Fruit fly (Drosophila melanogaster) whole organism, embryonic: Measurements from ENCODE around the gene barc.
A peak's percentile ranks its signal among the peaks of the same experiment; 100 is the strongest.

Experiments used
- Abd-B ChIP-seq: fragments of 200-800 bp; sonication (Bioruptor generic); optimal IDR thresholded peaks from 2 replicates; lab custom pipeline; 2018; ENCODE audit warnings: missing biosample characterization, mild to moderate bottlenecking, missing genetic modification characterization, moderate library complexity
- CG10267 ChIP-seq: fragments of 200-800 bp; sonication (Bioruptor generic); optimal IDR thresholded peaks from 2 replicates; lab custom pipeline; 2018; ENCODE audit warnings: missing biosample characterization, mild to moderate bottlenecking, missing genetic modification characterization, moderate library complexity
- CG11504 ChIP-seq: fragments of 200-800 bp; sonication (Bioruptor generic); optimal IDR thresholded peaks from 3 replicates; lab custom pipeline; 2019; ENCODE audit warnings: missing biosample characterization, mild to moderate bottlenecking, missing genetic modification characterization, moderate library complexity
- CG12659 ChIP-seq: fragments of 200-800 bp; sonication (Bioruptor generic); optimal IDR thresholded peaks from 3 replicates; lab custom pipeline; 2017; ENCODE audit warnings: mild to moderate bottlenecking, missing biosample characterization, missing genetic modification reagents, missing genetic modification characterization
- CG13775 ChIP-seq: fragments of 200-800 bp; sonication (Bioruptor generic); optimal IDR thresholded peaks from 3 replicates; lab custom pipeline; 2017; ENCODE audit warnings: missing biosample characterization, mild to moderate bottlenecking, missing genetic modification characterization
- CG14860 ChIP-seq: fragments of 200-800 bp; sonication (Bioruptor generic); IDR thresholded peaks from 3 replicates; pipeline ENCODE4 v1.3.6; 2022; ENCODE audit warnings: missing biosample characterization, missing genetic modification characterization; ENCODE audit not compliant: partially characterized antibody
- CG15696 ChIP-seq: fragments of 200-800 bp; sonication (Bioruptor generic); optimal IDR thresholded peaks from 2 replicates; lab custom pipeline; 2019; ENCODE audit warnings: missing biosample characterization, mild to moderate bottlenecking, missing genetic modification characterization, moderate library complexity
- CG16863 ChIP-seq: fragments of 200-800 bp; sonication (Bioruptor generic); optimal IDR thresholded peaks from 3 replicates; lab custom pipeline; 2016; ENCODE audit warnings: missing biosample characterization, missing genetic modification characterization
- CG17612 ChIP-seq: fragments of 200-800 bp; sonication (Bioruptor generic); IDR thresholded peaks from 2 replicates; pipeline ENCODE4 v1.3.6; 2022; ENCODE audit warnings: missing biosample characterization, missing genetic modification characterization
- CG2712 ChIP-seq: fragments of 200-800 bp; optimal IDR thresholded peaks from 3 replicates; lab custom pipeline; 2019; ENCODE audit warnings: missing biosample characterization, mild to moderate bottlenecking, missing genetic modification characterization, moderate library complexity
- CG32532 ChIP-seq: fragments of 200-800 bp; sonication (Bioruptor generic); IDR thresholded peaks from 2 replicates; pipeline ENCODE4 v1.3.6; 2022; ENCODE audit warnings: missing biosample characterization, missing genetic modification characterization
- CG34224 ChIP-seq: fragments of 200-800 bp; sonication (Bioruptor generic); IDR thresholded peaks from 3 replicates; pipeline ENCODE4 v1.3.6; 2022; ENCODE audit warnings: missing biosample characterization, missing genetic modification characterization; ENCODE audit not compliant: partially characterized antibody
- CG3838 ChIP-seq: fragments of 200-800 bp; sonication (Bioruptor generic); optimal IDR thresholded peaks from 3 replicates; lab custom pipeline; 2016; ENCODE audit warnings: missing biosample characterization, missing genetic modification characterization
- CG4424 ChIP-seq: fragments of 200-800 bp; sonication (Bioruptor generic); optimal IDR thresholded peaks from 3 replicates; lab custom pipeline; 2016; ENCODE audit warnings: missing biosample characterization, missing genetic modification characterization
- CG4854 ChIP-seq: fragments of 200-800 bp; sonication (Bioruptor generic); optimal IDR thresholded peaks from 2 replicates; lab custom pipeline; 2016; ENCODE audit warnings: missing biosample characterization, missing genetic modification characterization, inconsistent platforms
- CG6254 ChIP-seq: fragments of 200-800 bp; sonication (Bioruptor generic); optimal IDR thresholded peaks from 3 replicates; lab custom pipeline; 2017; ENCODE audit warnings: mild to moderate bottlenecking, missing biosample characterization, missing genetic modification reagents, missing genetic modification characterization
- CG6654 ChIP-seq: fragments of 200-800 bp; sonication (Bioruptor generic); optimal IDR thresholded peaks from 2 replicates; lab custom pipeline; 2017; ENCODE audit warnings: missing biosample characterization, mild to moderate bottlenecking, missing genetic modification characterization
- CG7786 ChIP-seq: fragments of 200-800 bp; sonication (Bioruptor generic); optimal IDR thresholded peaks from 2 replicates; lab custom pipeline; 2016; ENCODE audit warnings: missing biosample characterization, missing genetic modification characterization
- CG8281 ChIP-seq: fragments of 200-800 bp; sonication (Bioruptor generic); optimal IDR thresholded peaks from 2 replicates; lab custom pipeline; 2018; ENCODE audit warnings: missing biosample characterization, mild to moderate bottlenecking, missing genetic modification characterization, moderate library complexity
- CG8944 ChIP-seq: fragments of 200-800 bp; sonication (Bioruptor generic); optimal IDR thresholded peaks from 3 replicates; lab custom pipeline; 2016; ENCODE audit warnings: missing biosample characterization, missing genetic modification characterization
- CG9876 ChIP-seq: fragments of 200-800 bp; sonication (Bioruptor generic); optimal IDR thresholded peaks from 2 replicates; lab custom pipeline; 2016; ENCODE audit warnings: missing biosample characterization, missing genetic modification characterization
- Camta ChIP-seq: fragments of 200-800 bp; sonication (Bioruptor generic); optimal IDR thresholded peaks from 2 replicates; lab custom pipeline; 2016; ENCODE audit warnings: missing biosample characterization, missing genetic modification characterization
- Deaf1 ChIP-seq: fragments of 200-800 bp; optimal IDR thresholded peaks from 3 replicates; lab custom pipeline; 2019; ENCODE audit warnings: missing biosample characterization, mild to moderate bottlenecking, missing genetic modification characterization, moderate library complexity
- Dek ChIP-seq: fragments of 200-800 bp; sonication (Bioruptor generic); optimal IDR thresholded peaks from 3 replicates; lab custom pipeline; 2019; ENCODE audit warnings: missing biosample characterization, mild to moderate bottlenecking, missing genetic modification characterization, moderate library complexity
- E2f2 ChIP-seq: fragments of 200-800 bp; sonication (Bioruptor generic); IDR thresholded peaks from 2 replicates; pipeline ENCODE4 v1.3.6; 2022; ENCODE audit warnings: missing biosample characterization, missing genetic modification characterization
- Gsc ChIP-seq: fragments of 200-800 bp; sonication (Bioruptor generic); IDR thresholded peaks from 2 replicates; pipeline ENCODE4 v1.3.6; 2022; ENCODE audit warnings: missing biosample characterization, missing genetic modification characterization
- H2.0 ChIP-seq: fragments of 200-800 bp; sonication (Bioruptor generic); IDR thresholded peaks from 2 replicates; pipeline ENCODE4 v1.3.6; 2022; ENCODE audit warnings: missing biosample characterization, missing genetic modification characterization
- Hmr ChIP-seq: fragments of 200-800 bp; sonication (Bioruptor generic); optimal IDR thresholded peaks from 3 replicates; lab custom pipeline; 2017; ENCODE audit warnings: mild to moderate bottlenecking, missing biosample characterization, missing genetic modification reagents, missing genetic modification characterization
- Hr78 ChIP-seq, 2 experiments: fragments of 200-800 bp in 1 of 2; fragments of >200 bp in 1 of 2; sonication (Bioruptor generic) in 1 of 2; optimal IDR thresholded peaks; 2 replicates each; lab custom pipeline; 2017 to 2019; ENCODE audit warnings: missing biosample characterization in 2 of 2, missing genetic modification characterization in 2 of 2, mild to moderate bottlenecking in 1 of 2, moderate library complexity in 1 of 2
- Max ChIP-seq: fragments of 200-800 bp; sonication (Bioruptor generic); optimal IDR thresholded peaks from 2 replicates; lab custom pipeline; 2016; ENCODE audit warnings: missing biosample characterization, mild to moderate bottlenecking, missing genetic modification characterization
- Ptx1 ChIP-seq: fragments of 200-800 bp; sonication (Bioruptor generic); IDR thresholded peaks from 2 replicates; pipeline ENCODE4 v1.3.6; 2022; ENCODE audit warnings: missing biosample characterization, missing genetic modification characterization
- ac ChIP-seq: fragments of 200-800 bp; sonication (Bioruptor generic); optimal IDR thresholded peaks from 3 replicates; lab custom pipeline; 2017; ENCODE audit warnings: missing biosample characterization, mild to moderate bottlenecking, missing genetic modification characterization
- aop ChIP-seq: fragments of 200-800 bp; sonication (Bioruptor generic); IDR thresholded peaks from 2 replicates; pipeline ENCODE4 v1.3.6; 2022; ENCODE audit warnings: missing biosample characterization, missing genetic modification characterization
- ase ChIP-seq: fragments of 200-800 bp; sonication (Bioruptor generic); IDR thresholded peaks from 3 replicates; pipeline ENCODE4 v1.3.6; 2022; ENCODE audit warnings: missing biosample characterization, missing genetic modification characterization
- bab2 ChIP-seq: fragments of 200-800 bp; sonication (Bioruptor generic); optimal IDR thresholded peaks from 2 replicates; lab custom pipeline; 2016; ENCODE audit warnings: missing biosample characterization, missing genetic modification characterization
- bcd ChIP-seq: fragments of 200-800 bp; sonication (Bioruptor generic); optimal IDR thresholded peaks from 2 replicates; lab custom pipeline; 2017; ENCODE audit warnings: missing biosample characterization, mild to moderate bottlenecking, missing genetic modification characterization
- bsh ChIP-seq, 2 experiments: fragments of 200-800 bp; sonication (Bioruptor generic); optimal IDR thresholded peaks; 2 replicates each; lab custom pipeline; 2017 to 2018; ENCODE audit warnings: mild to moderate bottlenecking in 2 of 2, missing biosample characterization in 2 of 2, missing genetic modification characterization in 2 of 2, moderate library complexity in 1 of 2
- chif ChIP-seq, 2 experiments: fragments of 200-800 bp; sonication (Bioruptor generic); optimal IDR thresholded peaks; 3 replicates each; lab custom pipeline; 2016; ENCODE audit warnings: missing biosample characterization in 2 of 2, missing genetic modification characterization in 2 of 2
- ci ChIP-seq: fragments of 200-800 bp; sonication (Bioruptor generic); IDR thresholded peaks from 3 replicates; pipeline ENCODE4 v1.3.6; 2022; ENCODE audit warnings: missing biosample characterization, missing genetic modification characterization
- corto ChIP-seq: fragments of 200-800 bp; sonication (Bioruptor generic); optimal IDR thresholded peaks from 2 replicates; lab custom pipeline; 2016; ENCODE audit warnings: missing biosample characterization, mild to moderate bottlenecking, missing genetic modification characterization, moderate library complexity
- dati ChIP-seq: fragments of 200-800 bp; sonication (Bioruptor generic); IDR thresholded peaks from 2 replicates; pipeline ENCODE4 v1.3.6; 2022; ENCODE audit warnings: missing biosample characterization, missing genetic modification characterization
- dmrt11E ChIP-seq: fragments of 200-800 bp; sonication (Bioruptor generic); optimal IDR thresholded peaks from 3 replicates; lab custom pipeline; 2018; ENCODE audit warnings: missing biosample characterization, mild to moderate bottlenecking, missing genetic modification characterization, moderate library complexity
- lmd ChIP-seq: fragments of 200-800 bp; sonication (Bioruptor generic); IDR thresholded peaks from 2 replicates; pipeline ENCODE4 v1.3.6; 2022; ENCODE audit warnings: missing biosample characterization, missing genetic modification characterization
- peb ChIP-seq: fragments of 200-800 bp; sonication (Bioruptor generic); IDR thresholded peaks from 2 replicates; pipeline ENCODE4 v1.3.6; 2022; ENCODE audit warnings: missing biosample characterization, missing genetic modification characterization
- prd ChIP-seq, 3 experiments: fragments of >200 bp in 2 of 3; fragments of 200-800 bp in 1 of 3; sonication (Bioruptor generic) in 1 of 3; optimal IDR thresholded peaks in 2 of 3; IDR thresholded peaks in 1 of 3; 2 replicates in 2 of 3; 3 replicates in 1 of 3; pipeline versions ENCODE4 v1.3.6 to Lab custom; 2017 to 2022; ENCODE audit warnings: missing biosample characterization in 1 of 3, missing genetic modification characterization in 1 of 3
- slou ChIP-seq: fragments of 200-800 bp; sonication (Bioruptor generic); optimal IDR thresholded peaks from 3 replicates; lab custom pipeline; 2016; ENCODE audit warnings: missing biosample characterization, missing genetic modification characterization
- tin ChIP-seq: fragments of 200-800 bp; sonication (Bioruptor generic); optimal IDR thresholded peaks from 3 replicates; lab custom pipeline; 2016; ENCODE audit warnings: missing biosample characterization, missing genetic modification characterization
- vvl ChIP-seq: fragments of 200-800 bp; sonication (Bioruptor generic); IDR thresholded peaks from 2 replicates; pipeline ENCODE4 v1.3.6; 2022; ENCODE audit warnings: missing biosample characterization, missing genetic modification characterization
- wek ChIP-seq: fragments of 200-800 bp; sonication (Bioruptor generic); optimal IDR thresholded peaks from 3 replicates; lab custom pipeline; 2018; ENCODE audit warnings: missing biosample characterization, mild to moderate bottlenecking, missing genetic modification characterization, moderate library complexity
- wor ChIP-seq: fragments of 200-800 bp; sonication (Bioruptor generic); IDR thresholded peaks from 2 replicates; pipeline ENCODE4 v1.3.6; 2022; ENCODE audit warnings: missing biosample characterization, missing genetic modification characterization

barc gene

dm6 chr3L:21464240-21464639, 31.3 kb upstream of the barc start (continued):
- TF ChIP-seq Gsc (no peak), CG8944 (GFP tag; lab: Kevin White, UChicago) (peak; percentile 8), Deaf1 (tag; lab: Kevin White, UChicago) (no peak), CG2712 (tag; lab: Kevin White, UChicago) (peak; percentile 91), CG11504 (tag; lab: Kevin White, UChicago) (peak; percentile 68), CG10267 (tag; lab: Kevin White, UChicago) (peak; percentile 76), Abd-B (GFP tag; lab: Kevin White, UChicago) (no peak), CG6254 (GFP tag; lab: Kevin White, UChicago) (peak; percentile 81), wek (peak; percentile 57), Hmr (GFP tag; lab: Kevin White, UChicago) (peak; percentile 12), CG13775 (GFP tag; lab: Kevin White, UChicago) (peak; percentile 43), H2.0 (peak; percentile 37; the same call in 1 of the 2 replicates), corto (GFP tag; lab: Kevin White, UChicago) (no peak), ci (GFP tag; lab: Robert Waterston, UW) (peak; percentile 83), bsh (GFP tag; optimal IDR thresholded peaks at IDR 0.05; lab: Kevin White, UChicago) (peak in 1 of 2 experiments; percentile 87), CG3838 (GFP tag; lab: Kevin White, UChicago) (peak; percentile 57), chif (GFP tag; optimal IDR thresholded peaks at IDR 0.05; lab: Kevin White, UChicago) (peak; percentile 54 to 62), CG14860 (GFP tag; lab: Robert Waterston, UW) (no peak), CG9876 (no peak), CG4854 (GFP tag; lab: Kevin White, UChicago) (peak; percentile 53), tin (GFP tag; lab: Kevin White, UChicago) (no peak), Ptx1 (GFP tag; lab: Robert Waterston, UW) (no peak), CG4424 (GFP tag; lab: Kevin White, UChicago) (peak; percentile 57), slou (no peak), CG16863 (peak; percentile 61), CG7786 (GFP tag; lab: Kevin White, UChicago) (peak; percentile 5), CG6654 (GFP tag; lab: Kevin White, UChicago) (peak; percentile 38), CG8281 (tag; lab: Kevin White, UChicago) (peak; percentile 43), bcd (GFP tag; lab: Kevin White, UChicago) (peak; percentile 59), E2f2 (GFP tag; lab: Robert Waterston, UW) (no peak), Dek (tag; lab: Kevin White, UChicago) (no peak), CG32532 (GFP tag; lab: Robert Waterston, UW) (no peak), CG17612 (GFP tag; lab: Robert Waterston, UW) (no peak), Camta (GFP tag; lab: Kevin White, UChicago) (peak; percentile 32), CG12659 (GFP tag; lab: Kevin White, UChicago) (peak; percentile 27), dati (GFP tag; lab: Robert Waterston, UW) (0 out of 2 replicates have a peak, but pooled peaks have one; percentile 42), Hr78 (GFP tag; optimal IDR thresholded peaks at IDR 0.05; lab: Kevin White, UChicago) (peak in 1 of 2 experiments; percentile 61), ase (peak; percentile 27; the same call in 1 of the 3 replicates), dmrt11E (tag; lab: Kevin White, UChicago) (peak; percentile 97), Max (GFP tag; lab: Kevin White, UChicago) (peak; percentile 19), vvl (peak; percentile 71), prd (optimal IDR thresholded peaks at IDR 0.05; lab: Kevin White, UChicago) (no peak), prd (GFP tag; IDR thresholded peaks at IDR 0.05; lab: Robert Waterston, UW) (peak; percentile 70), wor (GFP tag; lab: Robert Waterston, UW) (no peak), peb (GFP tag; lab: Robert Waterston, UW) (0 out of 2 replicates have a peak, but pooled peaks have one; percentile 14), CG34224 (GFP tag; lab: Robert Waterston, UW) (no peak), aop (GFP tag; lab: Robert Waterston, UW) (no peak), ac (GFP tag; lab: Kevin White, UChicago) (peak; percentile 100), bab2 (GFP tag; lab: Kevin White, UChicago) (peak; percentile 80), CG15696 (tag; lab: Kevin White, UChicago) (peak; percentile 99), lmd (GFP tag; lab: Robert Waterston, UW) (no peak)
